Fruit fly (Drosophila melanogaster) whole organism, embryonic: Measurements from ENCODE around the gene CG16790.

ENCODE experiments used
- ATbp ChIP-seq: fragments of 200-800 bp; sonication (Bioruptor generic); optimal IDR thresholded peaks from 2 replicates; lab custom pipeline; 2017; ENCODE audit warnings: missing biosample characterization, mild to moderate bottlenecking, missing genetic modification characterization, missing genetic modification reagents
- CG10543 ChIP-seq: fragments of 200-800 bp; sonication (Bioruptor generic); optimal IDR thresholded peaks from 3 replicates; lab custom pipeline; 2017; ENCODE audit warnings: missing biosample characterization, mild to moderate bottlenecking, missing genetic modification characterization, moderate library complexity
- CG10959 ChIP-seq: fragments of 200-800 bp; sonication (Bioruptor generic); IDR thresholded peaks from 2 replicates; pipeline ENCODE4 v1.3.6; 2022; ENCODE audit warnings: missing biosample characterization, missing genetic modification characterization
- CG12769 ChIP-seq: fragments of 200-800 bp; sonication (Bioruptor generic); optimal IDR thresholded peaks from 2 replicates; lab custom pipeline; 2019; ENCODE audit warnings: missing biosample characterization, mild to moderate bottlenecking, missing genetic modification characterization, moderate library complexity
- CG14441 ChIP-seq: fragments of 200-800 bp; sonication (Bioruptor generic); IDR thresholded peaks from 2 replicates; pipeline ENCODE4 v1.3.6; 2022; ENCODE audit warnings: missing biosample characterization, missing genetic modification characterization
- CG6272 ChIP-seq: fragments of 200-800 bp; sonication (Bioruptor generic); IDR thresholded peaks from 2 replicates; pipeline ENCODE4 v1.3.6; 2022; ENCODE audit warnings: missing biosample characterization, missing genetic modification characterization
- CG6765 ChIP-seq: fragments of 200-800 bp; sonication (Bioruptor generic); optimal IDR thresholded peaks from 3 replicates; lab custom pipeline; 2017; ENCODE audit warnings: missing biosample characterization, mild to moderate bottlenecking, missing genetic modification characterization
- CoRest ChIP-seq: fragments of 200-800 bp; sonication (Bioruptor generic); optimal IDR thresholded peaks from 3 replicates; lab custom pipeline; 2018; ENCODE audit warnings: missing biosample characterization, mild to moderate bottlenecking, missing genetic modification characterization, moderate library complexity
- CrebB ChIP-seq: fragments of 200-800 bp; sonication (Bioruptor generic); optimal IDR thresholded peaks from 3 replicates; lab custom pipeline; 2018; ENCODE audit warnings: missing biosample characterization, mild to moderate bottlenecking, missing genetic modification characterization
- Dref ChIP-seq: fragments of 200-800 bp; sonication (Bioruptor generic); IDR thresholded peaks from 2 replicates; pipeline ENCODE4 v1.3.6; 2022; ENCODE audit warnings: missing biosample characterization, missing genetic modification characterization
- E2f2 ChIP-seq: fragments of 200-800 bp; sonication (Bioruptor generic); IDR thresholded peaks from 2 replicates; pipeline ENCODE4 v1.3.6; 2022; ENCODE audit warnings: missing biosample characterization, missing genetic modification characterization
- GATAe ChIP-seq: fragments of 200-800 bp; sonication (Bioruptor generic); conservative IDR thresholded peaks from 2 replicates; pipeline ENCODE4 v1.3.6; 2022; ENCODE audit warnings: missing biosample characterization, missing genetic modification characterization
- Hand ChIP-seq: fragments of 200-800 bp; sonication (Bioruptor generic); optimal IDR thresholded peaks from 2 replicates; lab custom pipeline; 2017; ENCODE audit warnings: mild to moderate bottlenecking, missing biosample characterization, missing genetic modification reagents, missing genetic modification characterization
- HmgZ ChIP-seq: fragments of 200-800 bp; sonication (Bioruptor generic); optimal IDR thresholded peaks from 2 replicates; lab custom pipeline; 2018; ENCODE audit warnings: missing biosample characterization, mild to moderate bottlenecking, missing genetic modification characterization
- Hr51 ChIP-seq, 2 experiments: fragments of 200-800 bp; sonication (Bioruptor generic); optimal IDR thresholded peaks; 2 replicates in 1 of 2; 3 replicates in 1 of 2; lab custom pipeline; 2016 to 2018; ENCODE audit warnings: missing biosample characterization in 2 of 2, missing genetic modification characterization in 2 of 2, mild to moderate bottlenecking in 1 of 2, moderate library complexity in 1 of 2
- Hr78 ChIP-seq, 2 experiments: fragments of 200-800 bp in 1 of 2; fragments of >200 bp in 1 of 2; sonication (Bioruptor generic) in 1 of 2; optimal IDR thresholded peaks; 2 replicates each; lab custom pipeline; 2017 to 2019; ENCODE audit warnings: missing biosample characterization in 2 of 2, missing genetic modification characterization in 2 of 2, mild to moderate bottlenecking in 1 of 2, moderate library complexity in 1 of 2
- Med ChIP-seq: fragments of 200-800 bp; sonication (Bioruptor generic); peaks from one replicate; lab custom pipeline; 2016; ENCODE audit warnings: missing biosample characterization, missing genetic modification characterization, mild to moderate bottlenecking, inconsistent platforms, moderate library complexity
- Ptx1 ChIP-seq: fragments of 200-800 bp; sonication (Bioruptor generic); IDR thresholded peaks from 2 replicates; pipeline ENCODE4 v1.3.6; 2022; ENCODE audit warnings: missing biosample characterization, missing genetic modification characterization
- Rfx ChIP-seq: fragments of 200-800 bp; sonication (Bioruptor generic); IDR thresholded peaks from 2 replicates; pipeline ENCODE4 v1.3.6; 2022; ENCODE audit warnings: missing biosample characterization, missing genetic modification characterization
- Sin3A ChIP-seq: fragments of >200 bp; optimal IDR thresholded peaks from 2 replicates; lab custom pipeline; 2018
- Sry-δ ChIP-seq: fragments of 200-800 bp; sonication (Bioruptor generic); optimal IDR thresholded peaks from 2 replicates; lab custom pipeline; 2016; ENCODE audit warnings: missing biosample characterization, missing genetic modification characterization
- YL-1 ChIP-seq: fragments of 200-800 bp; sonication (Bioruptor generic); optimal IDR thresholded peaks from 3 replicates; lab custom pipeline; 2017; ENCODE audit warnings: missing biosample characterization, mild to moderate bottlenecking, missing genetic modification characterization
- abd-A ChIP-seq: fragments of 200-800 bp; sonication (Bioruptor generic); optimal IDR thresholded peaks from 3 replicates; lab custom pipeline; 2019; ENCODE audit warnings: missing biosample characterization, mild to moderate bottlenecking, missing genetic modification characterization, moderate library complexity
- aop ChIP-seq: fragments of 200-800 bp; sonication (Bioruptor generic); IDR thresholded peaks from 2 replicates; pipeline ENCODE4 v1.3.6; 2022; ENCODE audit warnings: missing biosample characterization, missing genetic modification characterization
- ato ChIP-seq: fragments of 200-800 bp; sonication (Bioruptor generic); IDR thresholded peaks from 2 replicates; pipeline ENCODE4 v1.3.6; 2022; ENCODE audit warnings: missing biosample characterization, missing genetic modification characterization; ENCODE audit not compliant: partially characterized antibody
- btn ChIP-seq: fragments of 200-800 bp; sonication (Bioruptor generic); optimal IDR thresholded peaks from 2 replicates; lab custom pipeline; 2016; ENCODE audit warnings: missing biosample characterization, missing genetic modification characterization
- cato ChIP-seq: fragments of 200-800 bp; sonication (Bioruptor generic); optimal IDR thresholded peaks from 2 replicates; lab custom pipeline; 2016; ENCODE audit warnings: missing biosample characterization, missing genetic modification characterization, borderline replicate concordance
- croc ChIP-seq: fragments of 200-800 bp; sonication (Bioruptor generic); conservative IDR thresholded peaks from 3 replicates; pipeline ENCODE4 v1.3.6; 2022; ENCODE audit warnings: missing biosample characterization, missing genetic modification characterization
- dan ChIP-seq: fragments of 200-800 bp; sonication (Bioruptor generic); IDR thresholded peaks from 2 replicates; pipeline ENCODE4 v1.3.6; 2022; ENCODE audit warnings: missing biosample characterization, missing genetic modification characterization
- dimm ChIP-seq: fragments of 200-800 bp; sonication (Bioruptor generic); IDR thresholded peaks from 2 replicates; pipeline ENCODE4 v1.3.6; 2022; ENCODE audit warnings: missing biosample characterization, missing genetic modification characterization
- fu2 ChIP-seq: fragments of 200-800 bp; sonication (Bioruptor generic); optimal IDR thresholded peaks from 2 replicates; lab custom pipeline; 2016; ENCODE audit warnings: missing biosample characterization, missing genetic modification characterization
- gsb ChIP-seq: fragments of 200-800 bp; sonication (Bioruptor generic); IDR thresholded peaks from 2 replicates; pipeline ENCODE4 v1.3.6; 2022; ENCODE audit warnings: missing biosample characterization, missing genetic modification characterization
- ham ChIP-seq: fragments of 200-800 bp; sonication (Bioruptor generic); IDR thresholded peaks from 2 replicates; pipeline ENCODE4 v1.3.6; 2022; ENCODE audit warnings: missing biosample characterization, missing genetic modification characterization
- jumu ChIP-seq: fragments of 200-800 bp; sonication (Bioruptor generic); optimal IDR thresholded peaks from 3 replicates; lab custom pipeline; 2016; ENCODE audit warnings: missing biosample characterization, missing genetic modification characterization
- ken ChIP-seq: fragments of 200-800 bp; sonication (Bioruptor generic); IDR thresholded peaks from 3 replicates; pipeline ENCODE4 v1.3.6; 2022; ENCODE audit warnings: missing biosample characterization, missing genetic modification characterization
- lov ChIP-seq, 2 experiments: fragments of 200-800 bp in 1 of 2; fragments of >200 bp in 1 of 2; sonication (Bioruptor generic) in 1 of 2; IDR thresholded peaks in 1 of 2; optimal IDR thresholded peaks in 1 of 2; 2 replicates in 1 of 2; 3 replicates in 1 of 2; pipeline versions ENCODE4 v1.3.6 to Lab custom; 2017 to 2022; ENCODE audit warnings: missing biosample characterization in 1 of 2, missing genetic modification characterization in 1 of 2
- nom ChIP-seq: fragments of 200-800 bp; sonication (Bioruptor generic); optimal IDR thresholded peaks from 2 replicates; lab custom pipeline; 2017; ENCODE audit warnings: missing biosample characterization, missing genetic modification characterization, mild to moderate bottlenecking, moderate library complexity, missing genetic modification reagents
- onecut ChIP-seq: fragments of 200-800 bp; sonication (Bioruptor generic); IDR thresholded peaks from 2 replicates; pipeline ENCODE4 v1.3.6; 2022; ENCODE audit warnings: missing biosample characterization, missing genetic modification characterization
- pb ChIP-seq: fragments of 200-800 bp; sonication (Bioruptor generic); optimal IDR thresholded peaks from 3 replicates; lab custom pipeline; 2016; ENCODE audit warnings: missing biosample characterization, missing genetic modification characterization
- pnt ChIP-seq: fragments of 200-800 bp; sonication (Bioruptor generic); optimal IDR thresholded peaks from 3 replicates; lab custom pipeline; 2016; ENCODE audit warnings: missing biosample characterization, missing genetic modification characterization
- psq ChIP-seq: fragments of 200-800 bp; sonication (Bioruptor generic); optimal IDR thresholded peaks from 2 replicates; lab custom pipeline; 2017; ENCODE audit warnings: missing biosample characterization, missing genetic modification characterization
- scrt ChIP-seq: fragments of 200-800 bp; sonication (Bioruptor generic); optimal IDR thresholded peaks from 2 replicates; lab custom pipeline; 2018; ENCODE audit warnings: missing biosample characterization, mild to moderate bottlenecking, missing genetic modification characterization, moderate library complexity
- shn ChIP-seq: fragments of 200-800 bp; sonication (Bioruptor generic); optimal IDR thresholded peaks from 3 replicates; lab custom pipeline; 2016; ENCODE audit warnings: missing biosample characterization, missing genetic modification characterization
- so ChIP-seq: fragments of 200-800 bp; sonication (Bioruptor generic); IDR thresholded peaks from 3 replicates; pipeline ENCODE4 v1.3.6; 2022; ENCODE audit warnings: missing biosample characterization, missing genetic modification characterization
- sqz ChIP-seq: fragments of 200-800 bp; sonication (Bioruptor generic); optimal IDR thresholded peaks from 3 replicates; lab custom pipeline; 2018; ENCODE audit warnings: missing biosample characterization, mild to moderate bottlenecking, missing genetic modification characterization
- sug ChIP-seq: fragments of 200-800 bp; optimal IDR thresholded peaks from 2 replicates; lab custom pipeline; 2019; ENCODE audit warnings: missing biosample characterization, mild to moderate bottlenecking, missing genetic modification characterization, moderate library complexity
- tgo ChIP-seq: fragments of 200-800 bp; sonication (Bioruptor generic); IDR thresholded peaks from 3 replicates; pipeline ENCODE4 v1.3.6; 2022; ENCODE audit warnings: missing biosample characterization, missing genetic modification characterization
- unc-4 ChIP-seq: fragments of 200-800 bp; sonication (Bioruptor generic); IDR thresholded peaks from 2 replicates; pipeline ENCODE4 v1.3.6; 2022; ENCODE audit warnings: missing biosample characterization, missing genetic modification characterization; ENCODE audit not compliant: partially characterized antibody

CG16790 gene

dm6 chr3R:9527907-9528842 is 41.8 kb downstream of the CG16790 start (continued):
- TF ChIP-seq ATbp (GFP tag; lab: Kevin White, UChicago) (peak; percentile 81), CG10543 (GFP tag; lab: Kevin White, UChicago) (peak; percentile 86), btn (GFP tag; lab: Kevin White, UChicago) (peak; percentile 73), dan (GFP tag; lab: Robert Waterston, UW) (no peak), pb (GFP tag; lab: Kevin White, UChicago) (peak; percentile 88), pnt (GFP tag; lab: Kevin White, UChicago) (peak; percentile 78), ham (GFP tag; lab: Robert Waterston, UW) (peak; percentile 68; the same call in 1 of the 2 replicates), Hr78 (GFP tag; optimal IDR thresholded peaks at IDR 0.05; lab: Kevin White, UChicago) (peak in 1 of 2 experiments; percentile 18), CG10959 (GFP tag; lab: Robert Waterston, UW) (peak; percentile 78), YL-1 (GFP tag; lab: Kevin White, UChicago) (no peak), CG6272 (GFP tag; lab: Robert Waterston, UW) (peak; percentile 88), GATAe (peak; percentile 93), CoRest (tag; lab: Kevin White, UChicago) (no peak), Med (GFP tag; lab: Kevin White, UChicago) (peak; percentile 100), croc (GFP tag; lab: Robert Waterston, UW) (no peak; the same call in 2 of the 3 replicates), aop (0 out of 2 replicates have a peak, but pooled peaks have one; percentile 24), ken (GFP tag; lab: Robert Waterston, UW) (peak; percentile 79; the same call in 2 of the 3 replicates), tgo (GFP tag; lab: Robert Waterston, UW) (peak; percentile 91), Sry-δ (peak; percentile 58), Sin3A (lab: Kevin White, UChicago) (no peak), Ptx1 (peak; percentile 91), gsb (peak; percentile 90), ato (GFP tag; lab: Robert Waterston, UW) (no peak), Rfx (GFP tag; lab: Robert Waterston, UW) (peak; percentile 98), E2f2 (GFP tag; lab: Robert Waterston, UW) (peak; percentile 63), jumu (peak; percentile 90), scrt (GFP tag; lab: Kevin White, UChicago) (peak; percentile 87), so (GFP tag; lab: Robert Waterston, UW) (peak; percentile 87; the same call in 2 of the 3 replicates), CG14441 (GFP tag; lab: Robert Waterston, UW) (peak; percentile 95), abd-A (tag; lab: Kevin White, UChicago) (no peak), onecut (GFP tag; lab: Robert Waterston, UW) (peak; percentile 78), fu2 (GFP tag; lab: Kevin White, UChicago) (peak; percentile 78), Hand (GFP tag; lab: Kevin White, UChicago) (peak; percentile 67), Dref (GFP tag; lab: Robert Waterston, UW) (peak; percentile 46; the same call in 1 of the 2 replicates), sqz (GFP tag; lab: Kevin White, UChicago) (no peak), unc-4 (GFP tag; lab: Robert Waterston, UW) (no peak), HmgZ (tag; lab: Kevin White, UChicago) (peak; percentile 90), CrebB (peak; percentile 75), CG12769 (tag; lab: Kevin White, UChicago) (peak; percentile 94), sug (tag; lab: Kevin White, UChicago) (peak; percentile 78), psq (GFP tag; lab: Kevin White, UChicago) (peak; percentile 7), shn (GFP tag; lab: Kevin White, UChicago) (peak; percentile 83), lov (optimal IDR thresholded peaks at IDR 0.05; lab: Kevin White, UChicago) (no peak), lov (GFP tag; IDR thresholded peaks at IDR 0.05; lab: Robert Waterston, UW) (peak; percentile 43; the same call in 1 of the 3 replicates), cato (GFP tag; lab: Kevin White, UChicago) (no peak), nom (GFP tag; lab: Kevin White, UChicago) (no peak), CG6765 (peak; percentile 91), Hr51 (GFP tag; optimal IDR thresholded peaks at IDR 0.05; lab: Kevin White, UChicago) (peak in 1 of 2 experiments; percentile 65), dimm (GFP tag; lab: Robert Waterston, UW) (peak; percentile 39; the same call in 1 of the 2 replicates)
